Worm (Caenorhabditis elegans) whole organism, young adult: ENCODE measurements around the gene sgca-1.
A peak's percentile ranks its signal among the peaks of the same experiment; 100 is the strongest.

Source experiments
- B0336.3 ChIP-seq: fragments of 200-800 bp; sonication (Bioruptor generic); IDR thresholded peaks from 2 replicates; pipeline ENCODE4 v1.3.6; 2022; ENCODE audit warnings: missing genetic modification characterization, missing compliant biosample characterization
- C06A6.2 ChIP-seq: fragments of 200-800 bp; sonication (Bioruptor generic); conservative IDR thresholded peaks from 2 replicates; pipeline ENCODE4 v1.3.6; 2022; ENCODE audit warnings: missing genetic modification characterization, missing compliant biosample characterization
- F49E8.2 ChIP-seq: sonication (generic microtip); optimal IDR thresholded peaks from 3 replicates; lab custom pipeline; 2017; ENCODE audit warnings: missing genetic modification characterization, mild to moderate bottlenecking, missing compliant biosample characterization, antibody characterized with exemption, moderate library complexity; ENCODE audit not compliant: insufficient read depth
- T26A5.8 ChIP-seq: sonication (generic microtip); optimal IDR thresholded peaks from 2 replicates; lab custom pipeline; 2016; ENCODE audit warnings: missing genetic modification characterization, missing compliant biosample characterization
- Y53G8AR.9 ChIP-seq: fragments of 200-800 bp; sonication (Bioruptor generic); conservative IDR thresholded peaks from 2 replicates; pipeline ENCODE4 v1.3.6; 2022; ENCODE audit warnings: missing genetic modification reagents, missing genetic modification characterization, missing compliant biosample characterization
- ama-1 ChIP-seq, 3 experiments: fragments of 150-350 bp in 1 of 3; sonication (generic microtip) in 2 of 3; optimal IDR thresholded peaks; 2 replicates each; lab custom pipeline; 2014 to 2018; ENCODE audit warnings: missing biosample characterization in 2 of 3, missing genetic modification characterization in 2 of 3, missing genetic modification reagents in 2 of 3
- atf-7 ChIP-seq: sonication (generic microtip); optimal IDR thresholded peaks from 2 replicates; lab custom pipeline; 2017; ENCODE audit warnings: mild to moderate bottlenecking, missing genetic modification characterization, missing compliant biosample characterization
- bed-2 ChIP-seq: fragments of 200-800 bp; sonication (Bioruptor generic); IDR thresholded peaks from 2 replicates; pipeline ENCODE4 v1.3.6; 2022; ENCODE audit warnings: missing genetic modification reagents, missing genetic modification characterization, missing compliant biosample characterization
- ceh-27 ChIP-seq: fragments of 200-800 bp; sonication (Bioruptor generic); optimal IDR thresholded peaks from 2 replicates; lab custom pipeline; 2018; ENCODE audit warnings: mild to moderate bottlenecking, missing genetic modification characterization, moderate library complexity, missing compliant biosample characterization
- chd-7 ChIP-seq: sonication (generic microtip); optimal IDR thresholded peaks from 2 replicates; lab custom pipeline; 2016; ENCODE audit warnings: mild to moderate bottlenecking, missing genetic modification characterization, moderate library complexity, missing compliant biosample characterization
- egl-18 ChIP-seq: fragments of 200-800 bp; sonication (Bioruptor generic); IDR thresholded peaks from 2 replicates; pipeline ENCODE4 v1.3.6; 2022; ENCODE audit warnings: missing genetic modification reagents, missing genetic modification characterization, missing compliant biosample characterization
- egl-44 ChIP-seq: fragments of 200-800 bp; sonication (Bioruptor generic); IDR thresholded peaks from 2 replicates; pipeline ENCODE4 v1.3.6; 2022; ENCODE audit warnings: missing genetic modification reagents, missing genetic modification characterization, missing compliant biosample characterization
- him-1 ChIP-seq: sonication (generic microtip); optimal IDR thresholded peaks from 2 replicates; lab custom pipeline; 2016; ENCODE audit warnings: missing genotype, missing genetic modification reagents, missing genetic modification characterization, missing compliant biosample characterization
- hsf-1 ChIP-seq: fragments of 200-800 bp; sonication (Bioruptor generic); IDR thresholded peaks from 2 replicates; pipeline ENCODE4 v1.3.6; 2022; ENCODE audit warnings: missing genetic modification reagents, missing genetic modification characterization, missing compliant biosample characterization
- let-526 ChIP-seq: fragments of 200-800 bp; sonication (Bioruptor generic); IDR thresholded peaks from 2 replicates; pipeline ENCODE4 v1.3.6; 2022; ENCODE audit warnings: missing genetic modification reagents, missing genetic modification characterization, missing compliant biosample characterization
- let-607 ChIP-seq, 2 experiments: fragments of 200-800 bp in 1 of 2; sonication (Bioruptor generic) in 1 of 2; sonication (generic microtip) in 1 of 2; optimal IDR thresholded peaks; 2 replicates each; lab custom pipeline; 2016 to 2018; ENCODE audit warnings: mild to moderate bottlenecking in 2 of 2, missing compliant biosample characterization in 2 of 2, missing genetic modification characterization in 2 of 2, moderate library complexity in 2 of 2, missing genotype in 1 of 2
- lin-26 ChIP-seq: fragments of 200-800 bp; sonication (Bioruptor generic); IDR thresholded peaks from 2 replicates; pipeline ENCODE4 v1.3.6; 2022; ENCODE audit warnings: missing genetic modification reagents, missing genetic modification characterization, missing compliant biosample characterization
- lin-35 ChIP-seq, 3 experiments: fragments of 150-350 bp in 2 of 3; sonication (generic microtip) in 1 of 3; optimal IDR thresholded peaks; 2 replicates each; lab custom pipeline; 2014 to 2018; ENCODE audit warnings: missing biosample characterization in 3 of 3, missing genetic modification characterization in 3 of 3, missing genetic modification reagents in 3 of 3
- lsy-27 ChIP-seq: sonication (generic microtip); optimal IDR thresholded peaks from 2 replicates; lab custom pipeline; 2017; ENCODE audit warnings: missing genetic modification characterization, mild to moderate bottlenecking, missing compliant biosample characterization, antibody characterized with exemption, missing genotype, borderline replicate concordance; ENCODE audit not compliant: insufficient read depth
- madf-8 ChIP-seq: fragments of 200-800 bp; sonication (Bioruptor generic); conservative IDR thresholded peaks from 2 replicates; pipeline ENCODE4 v1.3.6; 2022; ENCODE audit warnings: missing genetic modification reagents, missing genetic modification characterization, missing compliant biosample characterization
- mel-28 ChIP-seq: sonication (generic microtip); optimal IDR thresholded peaks from 2 replicates; lab custom pipeline; 2016; ENCODE audit warnings: borderline replicate concordance, mild to moderate bottlenecking, missing genetic modification characterization, missing compliant biosample characterization
- nhr-179 ChIP-seq: sonication (generic microtip); optimal IDR thresholded peaks from 2 replicates; lab custom pipeline; 2016; ENCODE audit warnings: mild to moderate bottlenecking, missing genetic modification characterization, missing compliant biosample characterization
- snpc-1.3 ChIP-seq: sonication (generic microtip); optimal IDR thresholded peaks from 2 replicates; lab custom pipeline; 2017; ENCODE audit warnings: missing genetic modification characterization, mild to moderate bottlenecking, missing compliant biosample characterization, antibody characterized with exemption, moderate library complexity, missing genotype, missing genetic modification reagents; ENCODE audit not compliant: insufficient read depth
- snpc-3.4 ChIP-seq: sonication (generic microtip); optimal IDR thresholded peaks from 2 replicates; lab custom pipeline; 2017; ENCODE audit warnings: missing genetic modification characterization, mild to moderate bottlenecking, missing compliant biosample characterization, antibody characterized with exemption, moderate library complexity, missing genotype, missing genetic modification reagents
- somi-1 ChIP-seq: fragments of 200-800 bp; sonication (Bioruptor generic); optimal IDR thresholded peaks from 2 replicates; lab custom pipeline; 2018; ENCODE audit warnings: mild to moderate bottlenecking, missing genetic modification characterization, missing compliant biosample characterization
- zfh-2 ChIP-seq: fragments of 200-800 bp; sonication (Bioruptor generic); conservative IDR thresholded peaks from 2 replicates; pipeline ENCODE4 v1.3.6; 2022; ENCODE audit warnings: missing genetic modification reagents, missing genetic modification characterization, missing compliant biosample characterization
- ztf-25 ChIP-seq: fragments of 200-800 bp; sonication (Bioruptor generic); IDR thresholded peaks from 2 replicates; pipeline ENCODE4 v1.3.6; 2022; ENCODE audit warnings: missing genetic modification reagents, missing genetic modification characterization, missing compliant biosample characterization
- ztf-28 ChIP-seq: fragments of 200-800 bp; sonication (Bioruptor generic); IDR thresholded peaks from 2 replicates; pipeline ENCODE4 v1.3.6; 2022; ENCODE audit warnings: missing genetic modification reagents, missing genetic modification characterization, missing compliant biosample characterization

The sgca-1 gene

DNA sequence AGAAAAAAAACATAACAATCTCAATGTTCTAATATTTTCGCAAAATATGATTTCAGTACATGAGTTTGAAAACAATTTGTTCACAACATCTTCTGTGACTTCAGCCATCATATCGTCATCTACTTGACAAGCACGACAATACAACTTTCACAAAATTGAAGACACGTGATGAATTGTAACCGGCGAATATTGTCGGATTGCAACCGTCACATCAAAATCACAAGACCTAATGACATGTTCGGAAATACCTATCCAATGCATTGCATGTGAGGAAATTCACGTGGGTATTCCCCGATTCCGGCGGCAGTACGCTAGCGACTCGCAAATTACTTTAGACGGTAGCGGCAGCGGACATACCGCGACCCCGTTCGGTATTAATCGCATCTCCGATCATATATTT is 47.8 kb downstream of the sgca-1 start (continued):
- TF ChIP-seq ceh-27 (GFP tag; lab: Kevin White, UChicago) (peak; percentile 26), ztf-25 (GFP tag; lab: Robert Waterston, UW) (no peak), lin-35 (GFP tag; optimal IDR thresholded peaks at IDR 0.05; lab: Kevin White, UChicago) (no peak), snpc-1.3 (no peak), ztf-28 (GFP tag; lab: Robert Waterston, UW) (no peak), atf-7 (tag; lab: Kevin White, UChicago) (peak; percentile 22), snpc-3.4 (no peak), F49E8.2 (tag; lab: Kevin White, UChicago) (no peak), lin-26 (GFP tag; lab: Robert Waterston, UW) (peak; percentile 45; the same call in 1 of the 2 replicates), egl-18 (no peak), Y53G8AR.9 (0 out of 2 replicates have a peak, but pooled peaks have one; percentile 27), madf-8 (GFP tag; lab: Robert Waterston, UW) (no peak), chd-7 (tag; lab: Kevin White, UChicago) (no peak)

DNA sequence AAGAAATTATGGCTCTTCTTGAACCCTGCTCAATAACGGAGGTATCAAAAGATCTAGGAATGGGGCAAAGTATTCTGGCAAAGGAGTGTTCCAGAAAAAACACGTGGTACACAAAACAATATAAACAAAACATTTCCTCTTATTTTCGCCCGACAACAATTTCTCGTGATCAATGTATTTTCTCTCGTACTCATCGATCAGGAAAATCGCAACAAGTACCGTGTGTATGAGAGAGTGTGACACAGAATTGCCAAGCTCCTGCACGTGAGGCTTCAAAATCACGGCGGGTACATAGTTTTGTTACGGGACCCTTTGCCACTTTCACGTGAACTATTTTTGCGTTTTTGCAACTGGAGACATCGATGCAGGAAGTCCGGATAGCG is 48.4 kb downstream of the sgca-1 start:
- TF ChIP-seq hsf-1 (GFP tag; lab: Robert Waterston, UW) (peak; percentile 34; the same call in 1 of the 2 replicates), him-1 (tag; lab: Kevin White, UChicago) (no peak), mel-28 (tag; lab: Kevin White, UChicago) (no peak), T26A5.8 (no peak), ama-1 (optimal IDR thresholded peaks at IDR 0.05; lab: Kevin White, UChicago) (no peak), ama-1 (GFP tag; optimal IDR thresholded peaks at IDR 0.05; lab: Kevin White, UChicago) (no peak), B0336.3 (GFP tag; lab: Robert Waterston, UW) (no peak), let-526 (GFP tag; lab: Robert Waterston, UW) (peak; percentile 56; the same call in 1 of the 2 replicates), nhr-179 (tag; lab: Kevin White, UChicago) (no peak), lsy-27 (tag; lab: Kevin White, UChicago) (no peak), egl-44 (GFP tag; lab: Robert Waterston, UW) (0 out of 2 replicates have a peak, but pooled peaks have one; percentile 31), somi-1 (GFP tag; lab: Kevin White, UChicago) (peak; percentile 36), bed-2 (GFP tag; lab: Robert Waterston, UW) (no peak), let-607 (tag; optimal IDR thresholded peaks at IDR 0.05; lab: Kevin White, UChicago) (no peak), C06A6.2 (GFP tag; lab: Robert Waterston, UW) (peak; percentile 52; the same call in 1 of the 2 replicates)

ce11 chrX:6740282-6740982 is 48.9 kb downstream of the sgca-1 start:
- TF ChIP-seq ama-1 (optimal IDR thresholded peaks at IDR 0.05; lab: Kevin White, UChicago) (no peak), ama-1 (GFP tag; optimal IDR thresholded peaks at IDR 0.05; lab: Kevin White, UChicago) (peak in 1 of 2 experiments; percentile 24), lin-35 (GFP tag; optimal IDR thresholded peaks at IDR 0.05; lab: Kevin White, UChicago) (peak in 1 of 3 experiments; percentile 8), zfh-2 (GFP tag; lab: Robert Waterston, UW) (peak; percentile 23), F49E8.2 (tag; lab: Kevin White, UChicago) (no peak), ceh-27 (GFP tag; lab: Kevin White, UChicago) (peak; percentile 24)
